Worm (Caenorhabditis elegans): Measurements from ENCODE around the gene T23B7.3.
"Not testable (repeated sequence)": the region's sequence is repeated elsewhere in the genome, so short reads cannot be mapped to it uniquely, and the experiment has no call there.

The T23B7.3 gene

ce11 chrII:4891012-4891775 lies 41.2 kb downstream of the T23B7.3 start, which contains the start of gene gst-9:
gst-9 (plus strand) TSS chrII:4891585.
- TF ChIP-seq him-1 (tag; optimal IDR thresholded peaks at IDR 0.05) (no peak), W03F9.2 (tag; optimal IDR thresholded peaks at IDR 0.05) (no peak), dao-5 (tag; optimal IDR thresholded peaks at IDR 0.05) (no peak)

ce11 chrII:4892594-4892993 lies 42.6 kb downstream of the T23B7.3 start, which contains the start of gene msp-33:
msp-33 (minus strand) TSS chrII:4892694.
- TF ChIP-seq him-1 (tag; optimal IDR thresholded peaks at IDR 0.05) (no peak), W03F9.2 (tag; optimal IDR thresholded peaks at IDR 0.05) (no peak), dao-5 (tag; optimal IDR thresholded peaks at IDR 0.05) (no peak)

- TF ChIP-seq him-1, W03F9.2, dao-5 (tag; optimal IDR thresholded peaks at IDR 0.05): not testable (repeated sequence)
Measured at ce11 chrII:4898529-4898928, 48.5 kb downstream of the T23B7.3 start, which contains the start of gene msp-32. msp-32 (plus strand) TSS chrII:4898829.

All from whole organism, L4/young adult.